Worm (Caenorhabditis elegans) whole organism, L2 larva: ENCODE data around the gene fbxb-21.

Experiments used
- elt-1 ChIP-seq: fragments of 150-350 bp; optimal IDR thresholded peaks from 2 replicates; lab custom pipeline; 2014; ENCODE audit warnings: missing biosample characterization, missing genetic modification characterization
- unc-55 ChIP-seq: fragments of 150-350 bp; sonication (generic microtip); optimal IDR thresholded peaks from 3 replicates; lab custom pipeline; 2014; ENCODE audit warnings: missing biosample characterization, missing genetic modification reagents, missing genetic modification characterization
- unc-62 ChIP-seq: fragments of 150-350 bp; optimal IDR thresholded peaks from 2 replicates; lab custom pipeline; 2014; ENCODE audit warnings: missing biosample characterization, missing genetic modification reagents, missing genetic modification characterization

DNA sequence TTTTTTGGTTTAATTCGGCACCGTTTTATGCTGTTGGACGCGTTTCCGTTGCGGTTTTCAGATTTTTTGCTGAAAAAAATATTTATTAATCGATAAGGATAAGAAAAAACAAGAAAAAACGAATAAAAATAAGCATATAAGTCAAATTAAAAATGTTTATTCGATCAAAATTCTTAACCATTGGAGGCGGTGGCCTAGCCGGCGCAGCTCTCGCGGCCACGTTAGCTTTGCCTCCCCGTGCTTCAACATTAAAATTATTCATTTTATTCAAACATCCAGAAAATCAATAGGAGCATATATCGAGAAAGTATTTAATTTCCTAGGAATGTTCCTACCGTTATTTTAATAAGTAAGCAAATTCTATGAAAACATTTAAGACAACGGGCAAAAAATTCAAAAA lies 14.2 kb upstream of the fbxb-21 start, which contains the start of gene ZC204.14:
- no peak for TF ChIP-seq unc-55 (GFP tag; lab: Kevin White, UChicago)
- TF ChIP-seq unc-62 = no peak
- no peak for TF ChIP-seq elt-1 (tag; lab: Kevin White, UChicago)
